Fruit fly (Drosophila melanogaster) whole organism, embryonic: ENCODE results near the gene CG3040.
A peak's percentile ranks its signal among the peaks of the same experiment; 100 is the strongest.

ENCODE experiments used
- CG10209 ChIP-seq: fragments of 200-800 bp; sonication (Bioruptor generic); optimal IDR thresholded peaks from 3 replicates; lab custom pipeline; 2017; ENCODE audit warnings: missing biosample characterization, mild to moderate bottlenecking, missing genetic modification characterization, missing genetic modification reagents
- CG12104 ChIP-seq: fragments of 200-800 bp; sonication (Bioruptor generic); optimal IDR thresholded peaks from 3 replicates; lab custom pipeline; 2016; ENCODE audit warnings: missing biosample characterization, missing genetic modification characterization
- CG15514 ChIP-seq: fragments of 200-800 bp; sonication (Bioruptor generic); optimal IDR thresholded peaks from 3 replicates; lab custom pipeline; 2017; ENCODE audit warnings: missing biosample characterization, missing genetic modification characterization, mild to moderate bottlenecking, moderate library complexity, missing genetic modification reagents
- CG16779 ChIP-seq: fragments of 200-800 bp; sonication (Bioruptor generic); IDR thresholded peaks from 2 replicates; pipeline ENCODE4 v1.3.6; 2022; ENCODE audit warnings: missing biosample characterization, missing genetic modification characterization
- CG31365 ChIP-seq: fragments of 200-800 bp; sonication (Bioruptor generic); optimal IDR thresholded peaks from 2 replicates; lab custom pipeline; 2018; ENCODE audit warnings: missing biosample characterization, mild to moderate bottlenecking, missing genetic modification characterization
- CG34376 ChIP-seq: fragments of 200-800 bp; sonication (Bioruptor generic); optimal IDR thresholded peaks from 2 replicates; lab custom pipeline; 2018; ENCODE audit warnings: missing biosample characterization, mild to moderate bottlenecking, missing genetic modification characterization
- CG4707 ChIP-seq: fragments of 200-800 bp; sonication (Bioruptor generic); optimal IDR thresholded peaks from 2 replicates; lab custom pipeline; 2018; ENCODE audit warnings: missing biosample characterization, mild to moderate bottlenecking, missing genetic modification characterization, moderate library complexity
- MTF-1 ChIP-seq: fragments of 200-800 bp; sonication (Bioruptor generic); optimal IDR thresholded peaks from 2 replicates; lab custom pipeline; 2018; ENCODE audit warnings: missing biosample characterization, mild to moderate bottlenecking, missing genetic modification characterization, borderline replicate concordance
- abd-A ChIP-seq: fragments of 200-800 bp; sonication (Bioruptor generic); optimal IDR thresholded peaks from 3 replicates; lab custom pipeline; 2019; ENCODE audit warnings: missing biosample characterization, mild to moderate bottlenecking, missing genetic modification characterization, moderate library complexity
- crp ChIP-seq, 2 experiments: fragments of 200-800 bp; sonication (Bioruptor generic); optimal IDR thresholded peaks; 2 replicates in 1 of 2; 3 replicates in 1 of 2; lab custom pipeline; 2017; ENCODE audit warnings: missing biosample characterization in 2 of 2, missing genetic modification characterization in 2 of 2, mild to moderate bottlenecking in 1 of 2, moderate library complexity in 1 of 2
- dimm ChIP-seq: fragments of 200-800 bp; sonication (Bioruptor generic); IDR thresholded peaks from 2 replicates; pipeline ENCODE4 v1.3.6; 2022; ENCODE audit warnings: missing biosample characterization, missing genetic modification characterization
- kay ChIP-seq: fragments of 200-800 bp; sonication (Bioruptor generic); optimal IDR thresholded peaks from 2 replicates; lab custom pipeline; 2016; ENCODE audit warnings: missing biosample characterization, missing genetic modification characterization
- pum ChIP-seq: fragments of 200-800 bp; sonication (Bioruptor generic); optimal IDR thresholded peaks from 2 replicates; lab custom pipeline; 2016; ENCODE audit warnings: missing biosample characterization, missing genetic modification characterization
- stc ChIP-seq: fragments of 200-800 bp; sonication (Bioruptor generic); IDR thresholded peaks from 2 replicates; pipeline ENCODE4 v1.3.6; 2022; ENCODE audit warnings: missing biosample characterization, missing genetic modification characterization

DNA sequence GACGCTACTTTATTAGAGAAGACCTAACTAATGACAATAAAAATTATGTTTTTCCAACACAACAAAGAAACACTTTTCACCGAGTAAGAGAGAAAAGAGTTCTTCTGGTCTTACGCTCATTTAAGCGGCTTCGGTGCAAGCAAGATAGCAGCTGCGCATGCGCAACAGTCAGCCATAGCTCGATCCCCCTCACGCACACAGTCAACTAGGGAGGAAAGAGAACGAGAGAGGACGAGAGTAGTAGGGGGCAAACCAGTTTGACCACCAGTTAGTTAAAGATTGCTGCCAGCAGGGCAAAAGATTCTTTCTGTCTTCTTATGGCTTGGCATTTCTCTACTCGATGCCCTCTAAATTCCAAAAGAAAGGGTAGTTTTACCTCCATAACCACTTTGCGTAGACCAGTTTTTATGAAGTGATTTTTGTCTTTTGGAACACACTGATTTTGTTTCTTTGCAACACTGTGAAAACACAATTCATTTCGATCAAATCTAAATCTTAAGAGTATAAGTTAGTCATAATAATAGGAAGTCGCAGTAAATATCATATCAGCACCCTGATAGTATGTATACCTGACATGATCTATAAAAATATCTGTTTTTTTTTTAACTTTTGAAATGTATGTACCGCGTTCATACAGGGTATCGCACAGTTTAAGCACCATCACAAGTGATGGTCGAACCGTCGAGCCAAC, 27.4 kb upstream of the CG3040 start:
- TF ChIP-seq CG31365 (tag; lab: Kevin White, UChicago): no peak
- no peak for TF ChIP-seq kay (GFP tag; lab: Kevin White, UChicago)
- TF ChIP-seq MTF-1 (GFP tag; lab: Kevin White, UChicago): no peak
- no peak for TF ChIP-seq CG34376 (GFP tag; lab: Kevin White, UChicago)
- no peak for TF ChIP-seq CG15514 (GFP tag; lab: Kevin White, UChicago)
- TF ChIP-seq pum (GFP tag; lab: Kevin White, UChicago): no peak
- no peak for TF ChIP-seq abd-A (tag; lab: Kevin White, UChicago)
- TF ChIP-seq stc (GFP tag; lab: Robert Waterston, UW): 0 out of 2 replicates have a peak, but pooled peaks have one; percentile 11
- TF ChIP-seq CG4707 (GFP tag; lab: Kevin White, UChicago): no peak
- TF ChIP-seq CG16779 (GFP tag; lab: Robert Waterston, UW): no peak
- no peak for TF ChIP-seq crp (GFP tag; optimal IDR thresholded peaks at IDR 0.05; lab: Kevin White, UChicago)
- no peak for TF ChIP-seq CG10209 (GFP tag; lab: Kevin White, UChicago)
- no peak for TF ChIP-seq dimm
- no peak for TF ChIP-seq CG12104 (GFP tag; lab: Kevin White, UChicago)
